Worm (Caenorhabditis elegans): ENCODE measurements around the gene rpap-2.

rpap-2 gene

ce11 chrIII:8974835-8975234 is 7.1 kb downstream of the rpap-2 start:
- TF ChIP-seq tbx-37 (GFP tag; conservative IDR thresholded peaks at IDR 0.05) = no peak
- no peak for TF ChIP-seq B0310.2 (tag; optimal IDR thresholded peaks at IDR 0.05)
- TF ChIP-seq F13C5.2 (tag; optimal IDR thresholded peaks at IDR 0.05) = no peak
- no peak for TF ChIP-seq tbx-11 (GFP tag; IDR thresholded peaks at IDR 0.05)
- TF ChIP-seq hnd-1 (tag; optimal IDR thresholded peaks at IDR 0.05) = no peak
- TF ChIP-seq sea-1 (GFP tag; conservative IDR thresholded peaks at IDR 0.05) = no peak
- TF ChIP-seq hmg-4 (GFP tag; optimal IDR thresholded peaks at IDR 0.05) = no peak
- no peak for TF ChIP-seq aly-1 (tag; optimal IDR thresholded peaks at IDR 0.05)
- no peak for TF ChIP-seq ama-1 (optimal IDR thresholded peaks at IDR 0.05)
- TF ChIP-seq ets-7 (tag; optimal IDR thresholded peaks at IDR 0.05) = no peak
- TF ChIP-seq tra-4 (tag; optimal IDR thresholded peaks at IDR 0.05) = no peak
- no peak for TF ChIP-seq pes-1 (GFP tag; IDR thresholded peaks at IDR 0.05)
- TF ChIP-seq scrt-1 (GFP tag; IDR thresholded peaks at IDR 0.05) = no peak
- TF ChIP-seq ceh-13 (GFP tag; optimal IDR thresholded peaks at IDR 0.05) = no peak
- TF ChIP-seq ceh-36 (tag; optimal IDR thresholded peaks at IDR 0.05) = no peak
- no peak for TF ChIP-seq hmbx-1 (tag; optimal IDR thresholded peaks at IDR 0.05)
- no peak for TF ChIP-seq flt-1 (GFP tag; IDR thresholded peaks at IDR 0.05)

ce11 chrIII:8978512-8979352 is 11.0 kb downstream of the rpap-2 start:
- no peak for TF ChIP-seq tbx-37 (GFP tag; conservative IDR thresholded peaks at IDR 0.05)
- TF ChIP-seq ceh-13 (GFP tag; optimal IDR thresholded peaks at IDR 0.05) = no peak
- TF ChIP-seq scrt-1 (GFP tag; IDR thresholded peaks at IDR 0.05) = no peak
- no peak for TF ChIP-seq aly-1 (tag; optimal IDR thresholded peaks at IDR 0.05)
- TF ChIP-seq hnd-1 (tag; optimal IDR thresholded peaks at IDR 0.05) = no peak
- TF ChIP-seq ceh-36 (tag; optimal IDR thresholded peaks at IDR 0.05) = no peak
- TF ChIP-seq ama-1 (optimal IDR thresholded peaks at IDR 0.05) = no peak

ce11 chrIII:8980892-8981291 is 13.1 kb downstream of the rpap-2 start:
- TF ChIP-seq ets-7 (tag; optimal IDR thresholded peaks at IDR 0.05) (no peak), F13C5.2 (tag; optimal IDR thresholded peaks at IDR 0.05) (no peak), hmg-4 (GFP tag; optimal IDR thresholded peaks at IDR 0.05) (no peak), flt-1 (GFP tag; IDR thresholded peaks at IDR 0.05) (no peak)

- TF ChIP-seq flt-1 (GFP tag; IDR thresholded peaks at IDR 0.05) (no peak), aly-1 (tag; optimal IDR thresholded peaks at IDR 0.05) (no peak), hmg-4 (GFP tag; optimal IDR thresholded peaks at IDR 0.05) (no peak), ets-7 (tag; optimal IDR thresholded peaks at IDR 0.05) (no peak), pes-1 (GFP tag; IDR thresholded peaks at IDR 0.05) (no peak), ama-1 (optimal IDR thresholded peaks at IDR 0.05) (no peak), hnd-1 (tag; optimal IDR thresholded peaks at IDR 0.05) (no peak), ceh-13 (GFP tag; optimal IDR thresholded peaks at IDR 0.05) (no peak), B0310.2 (tag; optimal IDR thresholded peaks at IDR 0.05) (no peak), scrt-1 (GFP tag; IDR thresholded peaks at IDR 0.05) (no peak), tbx-37 (GFP tag; conservative IDR thresholded peaks at IDR 0.05) (no peak), sea-1 (GFP tag; conservative IDR thresholded peaks at IDR 0.05) (no peak), tra-4 (tag; optimal IDR thresholded peaks at IDR 0.05) (no peak)
These were observed 14.2 kb downstream of the rpap-2 start, which contains the start of gene pde-2 for ce11 chrIII:8981847-8982479. TSS of gene pde-2 (minus strand) at chrIII:8981897.

- TF ChIP-seq ceh-13 (GFP tag; optimal IDR thresholded peaks at IDR 0.05) (no peak), tra-4 (tag; optimal IDR thresholded peaks at IDR 0.05) (no peak), ets-7 (tag; optimal IDR thresholded peaks at IDR 0.05) (no peak), tbx-37 (GFP tag; conservative IDR thresholded peaks at IDR 0.05) (no peak), F13C5.2 (tag; optimal IDR thresholded peaks at IDR 0.05) (no peak), tbx-11 (GFP tag; IDR thresholded peaks at IDR 0.05) (no peak), B0310.2 (tag; optimal IDR thresholded peaks at IDR 0.05) (no peak), hmg-4 (GFP tag; optimal IDR thresholded peaks at IDR 0.05) (no peak), scrt-1 (GFP tag; IDR thresholded peaks at IDR 0.05) (no peak), flt-1 (GFP tag; IDR thresholded peaks at IDR 0.05) (no peak), hmbx-1 (tag; optimal IDR thresholded peaks at IDR 0.05) (no peak), ama-1 (optimal IDR thresholded peaks at IDR 0.05) (no peak), pes-1 (GFP tag; IDR thresholded peaks at IDR 0.05) (no peak), hnd-1 (tag; optimal IDR thresholded peaks at IDR 0.05) (no peak), sea-1 (GFP tag; conservative IDR thresholded peaks at IDR 0.05) (no peak), aly-1 (tag; optimal IDR thresholded peaks at IDR 0.05) (no peak), ceh-36 (tag; optimal IDR thresholded peaks at IDR 0.05) (no peak)
These were observed 15.4 kb downstream of the rpap-2 start for ce11 chrIII:8983135-8983534.

ce11 chrIII:8983811-8984210 is 16.0 kb downstream of the rpap-2 start:
- no peak for TF ChIP-seq hmbx-1 (tag; optimal IDR thresholded peaks at IDR 0.05)
- TF ChIP-seq ceh-36 (tag; optimal IDR thresholded peaks at IDR 0.05) = no peak
- TF ChIP-seq flt-1 (GFP tag; IDR thresholded peaks at IDR 0.05) = no peak
- no peak for TF ChIP-seq tra-4 (tag; optimal IDR thresholded peaks at IDR 0.05)
- TF ChIP-seq hmg-4 (GFP tag; optimal IDR thresholded peaks at IDR 0.05) = no peak
- no peak for TF ChIP-seq ama-1 (optimal IDR thresholded peaks at IDR 0.05)
- no peak for TF ChIP-seq sea-1 (GFP tag; conservative IDR thresholded peaks at IDR 0.05)
- no peak for TF ChIP-seq ets-7 (tag; optimal IDR thresholded peaks at IDR 0.05)
- TF ChIP-seq scrt-1 (GFP tag; IDR thresholded peaks at IDR 0.05) = no peak
- TF ChIP-seq B0310.2 (tag; optimal IDR thresholded peaks at IDR 0.05) = no peak
- no peak for TF ChIP-seq pes-1 (GFP tag; IDR thresholded peaks at IDR 0.05)
- no peak for TF ChIP-seq F13C5.2 (tag; optimal IDR thresholded peaks at IDR 0.05)
- no peak for TF ChIP-seq tbx-11 (GFP tag; IDR thresholded peaks at IDR 0.05)

- TF ChIP-seq tra-4 (tag; optimal IDR thresholded peaks at IDR 0.05) (no peak), hmg-4 (GFP tag; optimal IDR thresholded peaks at IDR 0.05) (no peak), scrt-1 (GFP tag; IDR thresholded peaks at IDR 0.05) (no peak)
These were observed 16.6 kb downstream of the rpap-2 start for ce11 chrIII:8984412-8984811.
